Worm (Caenorhabditis elegans) whole organism, L2 larva: ENCODE results near the gene C07G3.8.

Experiments used
- aly-2 ChIP-seq: fragments of 150-350 bp; optimal IDR thresholded peaks from 2 replicates; lab custom pipeline; 2014; ENCODE audit warnings: missing biosample characterization, missing genetic modification characterization
- ama-1 ChIP-seq: fragments of 150-350 bp; optimal IDR thresholded peaks from 2 replicates; lab custom pipeline; 2018; ENCODE audit warnings: inconsistent platforms
- blmp-1 ChIP-seq: sonication (generic microtip); optimal IDR thresholded peaks from 2 replicates; lab custom pipeline; 2017; ENCODE audit warnings: missing genetic modification characterization, mild to moderate bottlenecking, missing compliant biosample characterization, antibody characterized with exemption, moderate library complexity; ENCODE audit not compliant: insufficient read depth
- ceh-16 ChIP-seq: fragments of 150-350 bp; optimal IDR thresholded peaks from 2 replicates; lab custom pipeline; 2014; ENCODE audit warnings: missing biosample characterization, missing genetic modification characterization
- dmd-4 ChIP-seq: sonication (generic microtip); optimal IDR thresholded peaks from 2 replicates; lab custom pipeline; 2017; ENCODE audit warnings: missing biosample characterization, missing genetic modification characterization
- egl-27 ChIP-seq: sonication (generic microtip); optimal IDR thresholded peaks from 3 replicates; lab custom pipeline; 2017; ENCODE audit warnings: missing biosample characterization, missing genetic modification reagents, missing genetic modification characterization
- lin-39 ChIP-seq: fragments of 150-350 bp; optimal IDR thresholded peaks from 2 replicates; lab custom pipeline; 2014; ENCODE audit warnings: missing biosample characterization, missing genetic modification reagents, missing genetic modification characterization
- lsy-2 ChIP-seq, 2 experiments: fragments of 150-350 bp in 1 of 2; sonication (generic microtip) in 1 of 2; optimal IDR thresholded peaks; 2 replicates each; lab custom pipeline; 2014 to 2017; ENCODE audit warnings: missing biosample characterization in 2 of 2, missing genetic modification characterization in 2 of 2
- snpc-4 ChIP-seq: fragments of 150-350 bp; optimal IDR thresholded peaks from 2 replicates; lab custom pipeline; 2014; ENCODE audit warnings: missing biosample characterization, missing genetic modification characterization

DNA sequence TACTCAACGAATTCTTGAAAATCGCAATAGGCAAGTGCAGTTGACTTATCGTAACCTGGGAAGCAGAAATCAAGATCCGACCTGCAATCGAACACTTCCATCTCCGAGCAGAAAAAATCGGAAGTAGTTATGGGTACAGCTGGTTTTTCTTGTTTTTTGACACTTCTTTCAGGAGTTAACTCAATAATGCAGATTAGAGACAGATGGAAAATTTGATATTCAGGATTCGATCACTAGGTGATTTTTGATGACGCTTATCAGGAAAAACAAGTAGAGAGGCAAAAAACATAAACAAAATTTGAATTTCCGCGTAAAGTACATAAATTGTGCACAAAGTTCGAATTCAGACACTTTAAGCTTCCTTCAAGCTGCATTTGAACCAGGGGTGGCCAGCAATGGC, 46.9 kb upstream of the C07G3.8 start, which contains the start of gene srw-130:
- TF ChIP-seq dmd-4 = no peak
- TF ChIP-seq aly-2 (tag; lab: Kevin White, UChicago) = no peak
- no peak for TF ChIP-seq egl-27 (tag; lab: Kevin White, UChicago)
- TF ChIP-seq blmp-1 (tag; lab: Kevin White, UChicago) = no peak
- no peak for TF ChIP-seq ama-1 (lab: Kevin White, UChicago)
- TF ChIP-seq lsy-2 (tag; optimal IDR thresholded peaks at IDR 0.05; lab: Kevin White, UChicago) = no peak
- no peak for TF ChIP-seq lin-39 (tag; lab: Kevin White, UChicago)
- no peak for TF ChIP-seq snpc-4 (tag; lab: Kevin White, UChicago)
- no peak for TF ChIP-seq ceh-16 (tag; lab: Kevin White, UChicago)
